Worm (Caenorhabditis elegans) whole organism, L4/young adult: Measurements from ENCODE around the gene nas-31.

Source experiments
- W03F9.2 ChIP-seq: fragments of 150-350 bp; optimal IDR thresholded peaks from 2 replicates; lab custom pipeline; 2014; ENCODE audit warnings: missing biosample characterization, missing genetic modification characterization
- dao-5 ChIP-seq: sonication (generic microtip); optimal IDR thresholded peaks from 2 replicates; lab custom pipeline; 2016; ENCODE audit warnings: missing genotype, missing genetic modification characterization, moderate library complexity, missing compliant biosample characterization
- him-1 ChIP-seq: sonication (generic microtip); optimal IDR thresholded peaks from 2 replicates; lab custom pipeline; 2016; ENCODE audit warnings: missing genotype, missing genetic modification reagents, missing genetic modification characterization, missing compliant biosample characterization

nas-31 gene

DNA sequence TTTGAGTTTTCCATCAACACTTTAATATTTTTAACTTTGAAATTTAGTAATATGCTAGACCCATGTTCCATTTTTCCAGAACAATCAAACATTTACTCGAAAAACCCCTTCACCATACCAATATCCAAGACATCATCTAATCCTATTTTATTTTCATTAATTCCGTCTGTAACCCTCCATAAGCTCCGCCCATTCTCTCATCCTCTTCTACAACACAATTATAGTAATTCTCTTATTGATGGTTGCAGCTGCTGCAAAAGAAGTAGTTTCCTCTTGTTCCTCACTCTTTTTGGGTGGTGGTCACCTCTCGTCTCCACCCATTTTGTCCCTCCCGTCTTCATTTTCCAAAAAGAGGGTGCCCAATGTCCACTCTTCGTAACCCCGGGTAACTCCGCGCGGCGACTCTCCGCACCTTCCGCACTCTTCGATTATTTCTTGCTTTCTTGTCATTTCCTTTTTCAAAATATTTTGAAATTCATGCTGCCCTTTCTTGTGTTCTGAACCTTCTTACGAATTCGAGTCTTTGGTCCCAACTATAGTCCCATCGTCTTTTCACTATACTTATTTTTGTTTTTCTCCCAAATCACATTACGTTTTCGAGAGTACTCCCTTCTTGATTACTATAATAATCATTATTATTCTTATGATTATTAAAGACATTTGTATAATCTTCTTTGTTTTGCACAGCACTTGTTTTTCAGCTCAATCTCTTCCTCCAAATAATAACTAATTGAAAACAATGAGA is 41.3 kb downstream of the nas-31 start, which contains the start of gene F32D8.1:
Gene F32D8.1, plus strand, starts transcription at position 695 of the 745 bp plus-strand sequence.
- TF ChIP-seq W03F9.2 (tag; lab: Kevin White, UChicago) (no peak), him-1 (tag; lab: Kevin White, UChicago) (no peak), dao-5 (tag; lab: Kevin White, UChicago) (no peak)

DNA sequence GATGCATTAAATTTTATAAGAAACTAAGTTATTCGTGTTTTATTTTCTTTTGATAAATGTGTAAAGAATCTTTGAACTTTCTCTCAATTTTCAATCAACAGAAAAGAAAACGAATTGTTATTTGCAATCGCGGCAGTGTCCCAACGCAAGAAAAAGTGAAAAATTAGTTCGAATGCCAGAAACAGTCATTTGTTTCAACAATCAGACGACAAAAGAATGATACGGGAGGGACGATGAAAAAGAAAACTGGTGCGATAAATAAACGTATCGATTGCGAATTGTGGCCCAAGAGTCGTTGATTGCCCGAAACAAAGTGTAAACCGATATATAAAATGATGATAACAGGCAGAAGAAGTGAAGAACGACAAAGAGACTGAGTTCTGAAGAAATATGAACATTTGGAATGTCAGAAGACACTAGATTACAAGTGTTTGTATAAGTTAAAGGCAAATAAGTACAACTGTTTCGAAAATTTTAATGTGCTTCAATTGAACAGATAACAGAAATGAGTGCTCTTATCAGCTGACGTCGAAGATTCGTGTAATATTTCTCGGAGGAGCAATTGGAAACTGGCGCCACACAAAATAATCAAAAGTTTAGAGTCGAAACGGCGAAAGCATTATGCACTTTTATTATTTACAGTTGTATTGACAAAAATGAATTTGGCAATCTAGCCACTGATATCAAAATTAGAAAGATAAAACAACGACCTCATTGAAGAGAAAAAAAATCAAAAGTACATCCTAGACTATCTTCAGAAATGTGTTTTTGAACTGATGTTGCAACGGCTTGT is 43.6 kb downstream of the nas-31 start:
- TF ChIP-seq W03F9.2 (tag; lab: Kevin White, UChicago), result no peak
- no peak for TF ChIP-seq dao-5 (tag; lab: Kevin White, UChicago)
- TF ChIP-seq him-1 (tag; lab: Kevin White, UChicago), result no peak

DNA sequence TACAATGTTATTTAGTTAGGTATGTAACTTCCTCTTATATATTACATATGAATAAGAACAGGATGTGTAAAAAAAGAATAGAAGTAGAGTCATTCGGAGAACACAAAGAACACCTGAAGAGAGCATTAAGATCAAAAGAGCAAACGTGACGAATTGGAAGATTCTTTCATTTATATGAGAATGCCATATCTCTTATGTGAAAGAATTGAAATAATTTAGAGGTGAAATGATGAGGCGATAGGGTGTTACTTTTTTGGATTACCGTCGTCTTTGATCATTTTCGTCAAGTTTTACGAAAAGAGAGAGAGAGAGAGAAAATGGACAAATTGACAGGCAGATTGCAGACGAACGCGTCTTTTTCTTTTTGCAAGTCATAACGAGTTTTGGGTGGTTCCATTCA is 45.1 kb downstream of the nas-31 start:
- no peak for TF ChIP-seq W03F9.2 (tag; lab: Kevin White, UChicago)
- no peak for TF ChIP-seq dao-5 (tag; lab: Kevin White, UChicago)
- TF ChIP-seq him-1 (tag; lab: Kevin White, UChicago), result no peak

DNA sequence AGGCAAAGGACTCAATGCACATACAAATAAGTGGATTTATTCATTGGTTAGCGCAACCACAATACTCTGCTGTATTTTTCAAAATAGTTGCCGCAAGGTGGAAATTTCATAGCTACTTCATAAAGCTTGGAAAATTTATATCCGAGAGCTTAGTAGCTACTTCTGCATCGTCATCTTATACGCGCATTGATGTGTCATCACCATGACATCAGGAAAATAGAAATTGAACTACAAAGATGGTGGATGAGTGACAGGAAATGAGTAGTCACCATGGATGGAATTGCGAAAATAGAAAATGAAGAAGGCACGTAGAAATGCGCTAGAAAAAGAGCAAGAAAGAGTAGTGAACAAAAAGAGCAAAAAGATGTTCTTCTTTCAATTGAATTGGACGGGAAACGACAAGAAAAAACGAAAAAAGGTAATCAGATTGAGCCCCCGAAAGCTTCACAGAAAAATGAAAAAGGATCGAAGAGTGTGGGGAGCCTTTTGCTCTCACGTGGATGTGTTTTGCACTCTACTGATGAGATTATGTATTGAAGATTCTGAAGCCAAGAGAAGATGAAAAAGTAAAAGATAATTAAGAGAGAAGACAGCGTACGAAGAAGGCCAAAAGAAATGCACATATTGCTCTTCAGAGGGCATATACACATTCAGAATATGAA is 46.6 kb downstream of the nas-31 start:
- TF ChIP-seq him-1 (tag; lab: Kevin White, UChicago) (no peak), dao-5 (tag; lab: Kevin White, UChicago) (no peak), W03F9.2 (tag; lab: Kevin White, UChicago) (no peak)

DNA sequence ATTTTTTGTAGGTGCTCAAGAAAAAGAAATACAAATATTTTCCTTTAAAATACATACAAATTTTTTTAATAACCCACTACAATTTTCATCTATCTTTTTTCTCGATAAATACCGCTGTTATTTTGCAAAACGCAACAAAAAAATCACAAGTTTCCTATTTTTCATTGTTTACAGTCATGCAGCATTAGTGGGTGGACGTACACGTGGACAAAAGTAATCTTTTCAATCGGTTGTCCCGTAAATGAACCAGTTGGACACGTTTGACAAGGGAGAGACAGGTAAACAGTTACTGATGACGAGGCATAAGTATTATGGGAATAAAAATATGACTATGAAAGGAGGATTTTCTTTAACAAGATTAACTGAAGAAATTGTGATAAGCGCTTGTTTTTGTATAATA is 48.5 kb downstream of the nas-31 start:
- no peak for TF ChIP-seq him-1 (tag; lab: Kevin White, UChicago)
- TF ChIP-seq dao-5 (tag; lab: Kevin White, UChicago), result no peak
- no peak for TF ChIP-seq W03F9.2 (tag; lab: Kevin White, UChicago)

DNA sequence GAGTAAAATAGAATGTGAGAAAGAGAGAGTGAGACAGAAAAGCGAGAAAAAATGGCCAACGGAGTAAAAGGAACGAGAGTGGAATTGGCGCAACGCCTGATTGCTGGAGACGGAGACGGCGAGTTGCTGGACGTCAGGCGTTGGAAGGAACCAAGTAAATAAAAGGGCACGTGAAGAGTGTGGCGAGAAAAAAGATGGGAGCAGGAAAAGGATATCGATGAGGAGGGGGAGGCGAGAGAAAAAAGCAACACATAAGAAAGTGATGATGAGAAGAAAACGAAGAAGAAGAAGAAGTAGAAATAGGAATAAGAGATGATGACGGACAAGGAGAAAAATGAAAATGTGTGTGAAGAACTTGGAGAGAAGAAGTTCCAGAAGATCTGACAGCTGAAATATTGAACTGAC is 50.2 kb downstream of the nas-31 start:
- peak; percentile 25 for TF ChIP-seq W03F9.2 (tag; lab: Kevin White, UChicago)
- TF ChIP-seq him-1 (tag; lab: Kevin White, UChicago), result peak; percentile 88
- TF ChIP-seq dao-5 (tag; lab: Kevin White, UChicago), result no peak

DNA sequence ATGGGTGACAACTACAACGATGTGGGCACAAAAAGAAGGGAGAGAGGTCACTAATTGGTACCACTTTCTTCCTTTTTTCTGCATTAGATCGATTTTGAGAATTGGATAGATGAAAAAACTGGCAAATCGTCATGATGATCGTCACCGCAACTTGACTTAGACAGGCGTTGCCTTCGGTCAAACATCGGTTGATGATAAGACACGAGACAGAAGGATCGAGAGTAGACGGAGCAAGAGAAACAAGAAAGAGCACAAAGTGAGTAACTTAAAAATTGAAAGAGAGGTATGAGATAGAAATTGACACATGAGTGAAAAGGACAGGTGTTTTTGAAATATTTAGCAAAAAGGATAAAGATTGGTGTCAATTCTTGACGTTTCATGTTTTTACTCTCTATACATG is 51.6 kb downstream of the nas-31 start:
- no peak for TF ChIP-seq him-1 (tag; lab: Kevin White, UChicago)
- no peak for TF ChIP-seq W03F9.2 (tag; lab: Kevin White, UChicago)
- no peak for TF ChIP-seq dao-5 (tag; lab: Kevin White, UChicago)
